Worm (Caenorhabditis elegans) whole organism, young adult: ENCODE results near the gene C49H3.16.
A peak's percentile ranks its signal among the peaks of the same experiment; 100 is the strongest.

ENCODE experiments used
- B0019.2 ChIP-seq: fragments of 200-800 bp; sonication (Bioruptor generic); conservative IDR thresholded peaks from 2 replicates; pipeline ENCODE4 v1.3.6; 2022; ENCODE audit warnings: missing genetic modification reagents, missing genetic modification characterization, missing compliant biosample characterization
- C17E4.6 ChIP-seq: fragments of 200-800 bp; sonication (Bioruptor generic); IDR thresholded peaks from 2 replicates; pipeline ENCODE4 v1.3.6; 2022; ENCODE audit warnings: missing genetic modification reagents, missing genetic modification characterization, missing compliant biosample characterization
- F22D6.2 ChIP-seq: sonication (generic microtip); optimal IDR thresholded peaks from 2 replicates; lab custom pipeline; 2016; ENCODE audit warnings: mild to moderate bottlenecking, missing genetic modification characterization, missing compliant biosample characterization
- F23B12.7 ChIP-seq: sonication (generic microtip); optimal IDR thresholded peaks from 2 replicates; lab custom pipeline; 2017; ENCODE audit warnings: missing genetic modification characterization, mild to moderate bottlenecking, missing compliant biosample characterization, antibody characterized with exemption, moderate library complexity; ENCODE audit not compliant: insufficient read depth
- F33H1.4 ChIP-seq: fragments of 200-800 bp; sonication (Bioruptor generic); IDR thresholded peaks from 2 replicates; pipeline ENCODE4 v1.3.6; 2022; ENCODE audit warnings: missing genetic modification reagents, missing genetic modification characterization, missing compliant biosample characterization
- F39B2.1 ChIP-seq: fragments of 200-800 bp; sonication (Bioruptor generic); IDR thresholded peaks from 2 replicates; pipeline ENCODE4 v1.3.6; 2022; ENCODE audit warnings: missing genetic modification reagents, missing genetic modification characterization, missing compliant biosample characterization
- F52B5.7 ChIP-seq: sonication (generic microtip); optimal IDR thresholded peaks from 2 replicates; lab custom pipeline; 2016; ENCODE audit warnings: mild to moderate bottlenecking, missing genetic modification characterization, missing compliant biosample characterization
- K11D2.4 ChIP-seq: fragments of 200-800 bp; sonication (Bioruptor generic); IDR thresholded peaks from 2 replicates; pipeline ENCODE4 v1.3.6; 2022; ENCODE audit warnings: missing genetic modification reagents, missing genetic modification characterization, missing compliant biosample characterization
- T07F8.4 ChIP-seq: sonication (generic microtip); optimal IDR thresholded peaks from 2 replicates; lab custom pipeline; 2016; ENCODE audit warnings: mild to moderate bottlenecking, missing genetic modification characterization, moderate library complexity, missing compliant biosample characterization
- Y53F4B.3 ChIP-seq: fragments of 200-800 bp; sonication (Bioruptor generic); IDR thresholded peaks from 2 replicates; pipeline ENCODE4 v1.3.6; 2022; ENCODE audit warnings: missing genetic modification reagents, missing genetic modification characterization, missing compliant biosample characterization
- Y79H2A.3 ChIP-seq: fragments of 200-800 bp; sonication (Bioruptor generic); conservative IDR thresholded peaks from 2 replicates; pipeline ENCODE4 v1.3.6; 2022; ENCODE audit warnings: missing genetic modification reagents, missing genetic modification characterization, missing compliant biosample characterization
- Y95B8A.8 ChIP-seq: fragments of 200-800 bp; sonication (Bioruptor generic); IDR thresholded peaks from 2 replicates; pipeline ENCODE4 v1.3.6; 2022; ENCODE audit warnings: missing genetic modification reagents, missing genetic modification characterization, missing compliant biosample characterization
- akir-1 ChIP-seq: fragments of 200-800 bp; sonication (Bioruptor generic); optimal IDR thresholded peaks from 2 replicates; lab custom pipeline; 2018; ENCODE audit warnings: mild to moderate bottlenecking, missing genetic modification characterization, moderate library complexity, missing compliant biosample characterization
- ama-1 ChIP-seq, 3 experiments: fragments of 150-350 bp in 1 of 3; sonication (generic microtip) in 2 of 3; optimal IDR thresholded peaks; 2 replicates each; lab custom pipeline; 2014 to 2018; ENCODE audit warnings: missing biosample characterization in 2 of 3, missing genetic modification characterization in 2 of 3, missing genetic modification reagents in 2 of 3
- aptf-2 ChIP-seq: fragments of 200-800 bp; sonication (Bioruptor generic); conservative IDR thresholded peaks from 2 replicates; pipeline ENCODE4 v1.3.6; 2022; ENCODE audit warnings: missing genetic modification reagents, missing genetic modification characterization, missing compliant biosample characterization
- attf-3 ChIP-seq: fragments of 200-800 bp; sonication (Bioruptor generic); conservative IDR thresholded peaks from 2 replicates; pipeline ENCODE4 v1.3.6; 2022; ENCODE audit warnings: missing genetic modification reagents, missing genetic modification characterization, missing compliant biosample characterization
- attf-6 ChIP-seq: fragments of 200-800 bp; sonication (Bioruptor generic); IDR thresholded peaks from 2 replicates; pipeline ENCODE4 v1.3.6; 2022; ENCODE audit warnings: missing genetic modification reagents, missing genetic modification characterization, missing compliant biosample characterization
- bed-1 ChIP-seq: fragments of 200-800 bp; sonication (Bioruptor generic); IDR thresholded peaks from 2 replicates; pipeline ENCODE4 v1.3.6; 2022; ENCODE audit warnings: missing genetic modification reagents, missing genetic modification characterization, missing compliant biosample characterization
- ceh-91 ChIP-seq: fragments of 200-800 bp; sonication (Bioruptor generic); IDR thresholded peaks from 2 replicates; pipeline ENCODE4 v1.3.6; 2022; ENCODE audit warnings: missing genetic modification reagents, missing genetic modification characterization, missing compliant biosample characterization
- dox-1 ChIP-seq: fragments of 200-800 bp; sonication (Bioruptor generic); IDR thresholded peaks from 2 replicates; pipeline ENCODE4 v1.3.6; 2022; ENCODE audit warnings: missing genetic modification reagents, missing genetic modification characterization, missing compliant biosample characterization
- dpff-1 ChIP-seq: sonication (generic microtip); optimal IDR thresholded peaks from 2 replicates; lab custom pipeline; 2017; ENCODE audit warnings: mild to moderate bottlenecking, missing genetic modification characterization, missing compliant biosample characterization
- dpl-1 ChIP-seq: fragments of 150-350 bp; optimal IDR thresholded peaks from 2 replicates; lab custom pipeline; 2014; ENCODE audit warnings: missing biosample characterization, missing genetic modification reagents, missing genetic modification characterization
- ekl-4 ChIP-seq: fragments of 200-800 bp; sonication (Bioruptor generic); IDR thresholded peaks from 2 replicates; pipeline ENCODE4 v1.3.6; 2022; ENCODE audit warnings: missing genetic modification reagents, missing genetic modification characterization, missing compliant biosample characterization
- fkh-3 ChIP-seq: sonication (generic microtip); optimal IDR thresholded peaks from 2 replicates; lab custom pipeline; 2016; ENCODE audit warnings: mild to moderate bottlenecking, missing genetic modification characterization, missing compliant biosample characterization
- hmg-20 ChIP-seq: fragments of 200-800 bp; sonication (Bioruptor generic); IDR thresholded peaks from 2 replicates; pipeline ENCODE4 v1.3.6; 2022; ENCODE audit warnings: missing genetic modification reagents, missing genetic modification characterization, missing compliant biosample characterization
- let-526 ChIP-seq: fragments of 200-800 bp; sonication (Bioruptor generic); IDR thresholded peaks from 2 replicates; pipeline ENCODE4 v1.3.6; 2022; ENCODE audit warnings: missing genetic modification reagents, missing genetic modification characterization, missing compliant biosample characterization
- lin-54 ChIP-seq: fragments of 200-800 bp; sonication (Bioruptor generic); optimal IDR thresholded peaks from 2 replicates; lab custom pipeline; 2018; ENCODE audit warnings: mild to moderate bottlenecking, missing genetic modification characterization, missing compliant biosample characterization
- lsl-1 ChIP-seq: fragments of 200-800 bp; sonication (Bioruptor generic); optimal IDR thresholded peaks from 2 replicates; lab custom pipeline; 2018; ENCODE audit warnings: mild to moderate bottlenecking, missing genetic modification characterization, moderate library complexity, missing compliant biosample characterization
- lsy-27 ChIP-seq: sonication (generic microtip); optimal IDR thresholded peaks from 2 replicates; lab custom pipeline; 2017; ENCODE audit warnings: missing genetic modification characterization, mild to moderate bottlenecking, missing compliant biosample characterization, antibody characterized with exemption, missing genotype, borderline replicate concordance; ENCODE audit not compliant: insufficient read depth
- madf-3 ChIP-seq: fragments of 200-800 bp; sonication (Bioruptor generic); IDR thresholded peaks from 2 replicates; pipeline ENCODE4 v1.3.6; 2022; ENCODE audit warnings: missing genetic modification reagents, missing genetic modification characterization, missing compliant biosample characterization
- mcd-1 ChIP-seq: fragments of 200-800 bp; sonication (Bioruptor generic); IDR thresholded peaks from 2 replicates; pipeline ENCODE4 v1.3.6; 2022; ENCODE audit warnings: missing genetic modification reagents, missing genetic modification characterization, missing compliant biosample characterization
- nhr-120 ChIP-seq: fragments of 200-800 bp; sonication (Bioruptor generic); IDR thresholded peaks from 2 replicates; pipeline ENCODE4 v1.3.6; 2022; ENCODE audit warnings: missing genetic modification characterization, missing compliant biosample characterization
- nhr-179 ChIP-seq: sonication (generic microtip); optimal IDR thresholded peaks from 2 replicates; lab custom pipeline; 2016; ENCODE audit warnings: mild to moderate bottlenecking, missing genetic modification characterization, missing compliant biosample characterization
- pbrm-1 ChIP-seq: fragments of 200-800 bp; sonication (Bioruptor generic); IDR thresholded peaks from 2 replicates; pipeline ENCODE4 v1.3.6; 2022; ENCODE audit warnings: missing genetic modification reagents, missing genetic modification characterization, missing compliant biosample characterization
- rcor-1 ChIP-seq: fragments of 200-800 bp; sonication (Bioruptor generic); IDR thresholded peaks from 2 replicates; pipeline ENCODE4 v1.3.6; 2022; ENCODE audit warnings: missing genetic modification reagents, missing genetic modification characterization, missing compliant biosample characterization
- rpc-1 ChIP-seq, 2 experiments: fragments of 150-350 bp in 1 of 2; sonication (generic microtip) in 1 of 2; optimal IDR thresholded peaks; 2 replicates each; lab custom pipeline; 2014 to 2018; ENCODE audit warnings: missing biosample characterization in 1 of 2, missing genetic modification characterization in 1 of 2, missing genetic modification reagents in 1 of 2, missing genotype in 1 of 2
- sdz-38 ChIP-seq: sonication (generic microtip); optimal IDR thresholded peaks from 2 replicates; lab custom pipeline; 2016; ENCODE audit warnings: missing genotype, missing genetic modification characterization, missing compliant biosample characterization
- sea-2 ChIP-seq: fragments of 200-800 bp; sonication (Bioruptor generic); IDR thresholded peaks from 2 replicates; pipeline ENCODE4 v1.3.6; 2022; ENCODE audit warnings: missing genetic modification characterization, missing compliant biosample characterization
- snpc-3.4 ChIP-seq: sonication (generic microtip); optimal IDR thresholded peaks from 2 replicates; lab custom pipeline; 2017; ENCODE audit warnings: missing genetic modification characterization, mild to moderate bottlenecking, missing compliant biosample characterization, antibody characterized with exemption, moderate library complexity, missing genotype, missing genetic modification reagents
- sptf-2 ChIP-seq: fragments of 200-800 bp; sonication (Bioruptor generic); optimal IDR thresholded peaks from 2 replicates; lab custom pipeline; 2018; ENCODE audit warnings: mild to moderate bottlenecking, missing genetic modification characterization, missing compliant biosample characterization
- tbp1 ChIP-seq: fragments of 200-800 bp; sonication (Bioruptor generic); optimal IDR thresholded peaks from 2 replicates; lab custom pipeline; 2018; ENCODE audit warnings: mild to moderate bottlenecking, missing genetic modification characterization, missing compliant biosample characterization
- tbx-9 ChIP-seq: sonication (generic microtip); optimal IDR thresholded peaks from 2 replicates; lab custom pipeline; 2016; ENCODE audit warnings: borderline replicate concordance, missing genetic modification characterization, inconsistent platforms, missing compliant biosample characterization
- tlf-1 ChIP-seq: fragments of 200-800 bp; sonication (Bioruptor generic); optimal IDR thresholded peaks from 2 replicates; lab custom pipeline; 2018; ENCODE audit warnings: mild to moderate bottlenecking, missing genetic modification characterization, missing compliant biosample characterization
- unc-130 ChIP-seq: sonication (generic microtip); optimal IDR thresholded peaks from 2 replicates; lab custom pipeline; 2016; ENCODE audit warnings: missing genetic modification reagents, missing genetic modification characterization, missing compliant biosample characterization
- xnd-1 ChIP-seq: sonication (generic microtip); optimal IDR thresholded peaks from 2 replicates; lab custom pipeline; 2016; ENCODE audit warnings: missing genotype, missing genetic modification reagents, missing genetic modification characterization, missing compliant biosample characterization
- ztf-18 ChIP-seq: sonication (generic microtip); optimal IDR thresholded peaks from 2 replicates; lab custom pipeline; 2016; ENCODE audit warnings: missing genotype, mild to moderate bottlenecking, missing genetic modification characterization, missing compliant biosample characterization
- ztf-6 ChIP-seq: fragments of 200-800 bp; sonication (Bioruptor generic); IDR thresholded peaks from 2 replicates; pipeline ENCODE4 v1.3.6; 2022; ENCODE audit warnings: missing genetic modification reagents, missing genetic modification characterization, missing compliant biosample characterization

The C49H3.16 gene

ce11 chrIV:7958092-7958491 lies 37.9 kb downstream of the C49H3.16 start (continued):
- TF ChIP-seq ceh-91 (GFP tag; lab: Robert Waterston, UW) (peak; percentile 84), C17E4.6 (GFP tag; lab: Robert Waterston, UW) (0 out of 2 replicates have a peak, but pooled peaks have one; percentile 11), sea-2 (GFP tag; lab: Robert Waterston, UW) (no peak), lin-54 (GFP tag; lab: Kevin White, UChicago) (peak; percentile 52), tlf-1 (GFP tag; lab: Kevin White, UChicago) (peak; percentile 61), rpc-1 (optimal IDR thresholded peaks at IDR 0.05; lab: Kevin White, UChicago) (no peak), rpc-1 (tag; optimal IDR thresholded peaks at IDR 0.05; lab: Kevin White, UChicago) (no peak), nhr-179 (tag; lab: Kevin White, UChicago) (no peak), lsl-1 (peak; percentile 92), mcd-1 (no peak), ztf-6 (GFP tag; lab: Robert Waterston, UW) (no peak), dpl-1 (GFP tag; lab: Kevin White, UChicago) (peak; percentile 37)

ce11 chrIV:7961889-7962342 lies 41.7 kb downstream of the C49H3.16 start:
- TF ChIP-seq ceh-91 (GFP tag; lab: Robert Waterston, UW) (no peak), dox-1 (GFP tag; lab: Robert Waterston, UW) (0 out of 2 replicates have a peak, but pooled peaks have one; percentile 5), tbp1 (peak; percentile 61), K11D2.4 (GFP tag; lab: Robert Waterston, UW) (no peak), unc-130 (peak; percentile 52), fkh-3 (tag; lab: Kevin White, UChicago) (peak; percentile 88), lsy-27 (tag; lab: Kevin White, UChicago) (no peak), rcor-1 (GFP tag; lab: Robert Waterston, UW) (0 out of 2 replicates have a peak, but pooled peaks have one; percentile 11), dpff-1 (tag; lab: Kevin White, UChicago) (peak; percentile 79), Y95B8A.8 (GFP tag; lab: Robert Waterston, UW) (no peak), F52B5.7 (tag; lab: Kevin White, UChicago) (peak; percentile 35), attf-3 (no peak), ama-1 (optimal IDR thresholded peaks at IDR 0.05; lab: Kevin White, UChicago) (no peak), ama-1 (GFP tag; optimal IDR thresholded peaks at IDR 0.05; lab: Kevin White, UChicago) (no peak), nhr-120 (GFP tag; lab: Robert Waterston, UW) (no peak), pbrm-1 (GFP tag; lab: Robert Waterston, UW) (peak; percentile 24; the same call in 1 of the 2 replicates), B0019.2 (GFP tag; lab: Robert Waterston, UW) (no peak), F22D6.2 (tag; lab: Kevin White, UChicago) (no peak), snpc-3.4 (tag; lab: Kevin White, UChicago) (peak; percentile 67), xnd-1 (peak; percentile 53), madf-3 (GFP tag; lab: Robert Waterston, UW) (0 out of 2 replicates have a peak, but pooled peaks have one; percentile 29), tbx-9 (tag; lab: Kevin White, UChicago) (peak; percentile 28), F33H1.4 (GFP tag; lab: Robert Waterston, UW) (peak; percentile 43), ekl-4 (peak; percentile 86), ztf-18 (tag; lab: Kevin White, UChicago) (peak; percentile 47), sptf-2 (GFP tag; lab: Kevin White, UChicago) (no peak), F23B12.7 (tag; lab: Kevin White, UChicago) (no peak), aptf-2 (GFP tag; lab: Robert Waterston, UW) (no peak), hmg-20 (no peak), let-526 (GFP tag; lab: Robert Waterston, UW) (no peak), attf-6 (GFP tag; lab: Robert Waterston, UW) (peak; percentile 75), sdz-38 (tag; lab: Kevin White, UChicago) (no peak), akir-1 (GFP tag; lab: Kevin White, UChicago) (no peak), Y79H2A.3 (GFP tag; lab: Robert Waterston, UW) (no peak), T07F8.4 (tag; lab: Kevin White, UChicago) (peak; percentile 20), Y53F4B.3 (GFP tag; lab: Robert Waterston, UW) (no peak), F39B2.1 (GFP tag; lab: Robert Waterston, UW) (peak; percentile 76), bed-1 (GFP tag; lab: Robert Waterston, UW) (no peak)
